Fruit fly (Drosophila melanogaster): ENCODE results near the gene CG4042.

The CG4042 gene

DNA sequence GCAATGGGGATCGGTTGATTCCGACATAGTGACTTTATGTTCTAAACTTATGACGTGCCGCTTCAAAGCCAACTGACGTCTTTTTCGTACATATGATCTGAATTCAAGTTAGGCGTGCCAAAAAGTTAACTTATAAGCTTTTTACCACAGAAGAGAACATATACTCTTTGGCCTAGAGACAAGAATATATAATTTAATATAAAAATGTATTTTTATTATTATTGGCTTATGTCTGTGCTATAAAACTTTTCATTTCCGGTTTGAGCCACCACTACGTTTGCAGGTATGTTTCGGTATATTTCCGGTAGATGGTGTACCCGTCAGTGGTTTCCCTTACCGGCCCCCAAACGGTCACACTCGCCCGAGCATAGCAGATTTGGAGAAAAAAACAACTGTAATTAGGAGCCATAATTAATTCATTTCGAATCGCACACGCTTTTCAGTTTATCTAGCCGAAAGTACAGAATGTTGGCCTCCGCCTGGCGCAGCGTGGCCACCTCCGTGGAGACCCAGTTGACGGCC, 27.1 kb upstream of the CG4042 start, which contains the start of the genes CG3698 and tzn (continued):
- TF ChIP-seq usp (GFP tag; optimal IDR thresholded peaks at IDR 0.05) (no peak), wdn (GFP tag; IDR thresholded peaks at IDR 0.05) (peak; percentile 87), Atf3 (GFP tag; optimal IDR thresholded peaks at IDR 0.05) (peak; percentile 45), bsh (GFP tag; optimal IDR thresholded peaks at IDR 0.05) (peak in 1 of 2 experiments; percentile 89), toy (GFP tag; IDR thresholded peaks at IDR 0.05) (peak; percentile 85), maf-S (GFP tag; optimal IDR thresholded peaks at IDR 0.05) (peak; percentile 83), CG6175 (GFP tag; IDR thresholded peaks at IDR 0.05) (peak; percentile 94), row (GFP tag; IDR thresholded peaks at IDR 0.05) (peak; percentile 73), TFAM (GFP tag; optimal IDR thresholded peaks at IDR 0.05) (peak; percentile 70), CG34376 (GFP tag; optimal IDR thresholded peaks at IDR 0.05) (peak; percentile 93), CG33557 (GFP tag; optimal IDR thresholded peaks at IDR 0.05) (peak; percentile 88), CG14667 (GFP tag; IDR thresholded peaks at IDR 0.05) (peak; percentile 88), bigmax (GFP tag; optimal IDR thresholded peaks at IDR 0.05) (peak; percentile 76), Scr (GFP tag; IDR thresholded peaks at IDR 0.05; ENCODE audit: partially characterized antibody) (no peak), nom (GFP tag; optimal IDR thresholded peaks at IDR 0.05) (no peak), CG11560 (tag; IDR thresholded peaks at IDR 0.05) (peak; percentile 79; the same call in 2 of the 3 replicates), B-H1 (GFP tag; IDR thresholded peaks at IDR 0.05) (peak; percentile 87), fd64A (GFP tag; optimal IDR thresholded peaks at IDR 0.05) (peak; percentile 85), amos (GFP tag; IDR thresholded peaks at IDR 0.05; ENCODE audit: partially characterized antibody) (no peak), ttk (GFP tag; IDR thresholded peaks at IDR 0.05) (peak; percentile 94), aop (GFP tag; IDR thresholded peaks at IDR 0.05) (0 out of 2 replicates have a peak, but pooled peaks have one; percentile 48), slp2 (GFP tag; optimal IDR thresholded peaks at IDR 0.05) (peak; percentile 85), Hand (GFP tag; optimal IDR thresholded peaks at IDR 0.05) (peak; percentile 72), Side (GFP tag; optimal IDR thresholded peaks at IDR 0.05) (peak; percentile 86), gce (GFP tag; IDR thresholded peaks at IDR 0.05) (peak; percentile 93), CG1024 (GFP tag; IDR thresholded peaks at IDR 0.05) (peak; percentile 87), Six4 (GFP tag; optimal IDR thresholded peaks at IDR 0.05) (peak; percentile 96), BEAF-32 (GFP tag; optimal IDR thresholded peaks at IDR 0.05) (peak; percentile 43), CG12236 (GFP tag; optimal IDR thresholded peaks at IDR 0.05) (peak; percentile 79), CG4854 (GFP tag; optimal IDR thresholded peaks at IDR 0.05) (peak; percentile 89), CG10959 (GFP tag; IDR thresholded peaks at IDR 0.05) (peak; percentile 88), Tbp (GFP tag; optimal IDR thresholded peaks at IDR 0.05) (no peak), Neu2 (GFP tag; optimal IDR thresholded peaks at IDR 0.05; ENCODE audit: borderline replicate concordance) (no peak), CG6765 (GFP tag; optimal IDR thresholded peaks at IDR 0.05) (peak; percentile 97), bab2 (GFP tag; optimal IDR thresholded peaks at IDR 0.05) (peak; percentile 77), ash1 (GFP tag; optimal IDR thresholded peaks at IDR 0.05) (peak; percentile 96), hth (optimal IDR thresholded peaks at IDR 0.05) (no peak), eyg (GFP tag; optimal IDR thresholded peaks at IDR 0.05) (peak; percentile 82), Stat92E (GFP tag; optimal IDR thresholded peaks at IDR 0.05) (peak in 1 of 3 experiments; percentile 28), CG11247 (GFP tag; IDR thresholded peaks at IDR 0.05) (peak; percentile 91), scrt (GFP tag; optimal IDR thresholded peaks at IDR 0.05) (no peak), org-1 (GFP tag; optimal IDR thresholded peaks at IDR 0.05) (peak; percentile 90), CG16813 (GFP tag; IDR thresholded peaks at IDR 0.05; ENCODE audit: partially characterized antibody) (no peak), onecut (GFP tag; IDR thresholded peaks at IDR 0.05) (peak; percentile 91), CG5953 (GFP tag; IDR thresholded peaks at IDR 0.05) (peak; percentile 93), psq (GFP tag; optimal IDR thresholded peaks at IDR 0.05) (peak; percentile 87), NFAT (GFP tag; IDR thresholded peaks at IDR 0.05) (peak; percentile 97), zen (tag; optimal IDR thresholded peaks at IDR 0.05) (peak; percentile 94), CG6254 (GFP tag; optimal IDR thresholded peaks at IDR 0.05) (no peak), Awh (GFP tag; IDR thresholded peaks at IDR 0.05) (peak; percentile 92), CG7839 (tag; optimal IDR thresholded peaks at IDR 0.05) (no peak)

Data from whole organism, embryonic.